Worm (Caenorhabditis elegans): ENCODE data around the gene sms-5.

Gene sms-5

ce11 chrII:511968-512367 is 16.7 kb downstream of the sms-5 start:
- TF ChIP-seq ZK546.5 (tag; optimal IDR thresholded peaks at IDR 0.05) (no peak), lin-15B (tag; optimal IDR thresholded peaks at IDR 0.05) (no peak), vab-7 (GFP tag; IDR thresholded peaks at IDR 0.05) (no peak), mxl-3 (GFP tag; optimal IDR thresholded peaks at IDR 0.05) (no peak), aha-1 (tag) (no peak)

ce11 chrII:512630-513029 is 17.4 kb downstream of the sms-5 start:
- TF ChIP-seq ceh-20 (GFP tag; IDR thresholded peaks at IDR 0.05) (peak; percentile 25; the same call in 1 of the 2 replicates), unc-62 (GFP tag; optimal IDR thresholded peaks at IDR 0.05 in 1 of 2) (peak in 1 of 2 experiments; percentile 40), unc-62 (tag; optimal IDR thresholded peaks at IDR 0.05) (no peak), zag-1 (tag; optimal IDR thresholded peaks at IDR 0.05) (no peak), zip-2 (tag; optimal IDR thresholded peaks at IDR 0.05) (no peak), snpc-4 (tag; optimal IDR thresholded peaks at IDR 0.05) (no peak), F26F4.8 (GFP tag; conservative IDR thresholded peaks at IDR 0.05) (no peak), attf-4 (tag; optimal IDR thresholded peaks at IDR 0.05) (no peak), daf-12 (tag; optimal IDR thresholded peaks at IDR 0.05) (no peak), arid-1 (GFP tag; conservative IDR thresholded peaks at IDR 0.05) (no peak), ztf-11 (tag; optimal IDR thresholded peaks at IDR 0.05) (no peak), lin-39 (tag; optimal IDR thresholded peaks at IDR 0.05) (no peak)

- TF ChIP-seq cey-2 (tag; optimal IDR thresholded peaks at IDR 0.05; ENCODE audit: borderline replicate concordance, insufficient read depth) (no peak), ceh-20 (GFP tag; IDR thresholded peaks at IDR 0.05) (no peak), ces-1 (GFP tag; optimal IDR thresholded peaks at IDR 0.05) (no peak), T20F7.1 (GFP tag; optimal IDR thresholded peaks at IDR 0.05) (no peak), lin-38 (GFP tag; IDR thresholded peaks at IDR 0.05) (no peak), unc-62 (GFP tag; optimal IDR thresholded peaks at IDR 0.05 in 1 of 2) (peak in 1 of 2 experiments; percentile 5), unc-62 (tag; optimal IDR thresholded peaks at IDR 0.05) (no peak)
Observed at ce11 chrII:515765-516164, 20.5 kb downstream of the sms-5 start, which contains the start of gene mab-9. Gene mab-9, plus strand, starts transcription at chrII:516024.

- no peak for TF ChIP-seq hif-1 (tag; optimal IDR thresholded peaks at IDR 0.05)
- TF ChIP-seq dve-1 (tag; optimal IDR thresholded peaks at IDR 0.05; ENCODE audit: insufficient read depth) = peak; percentile 13
- TF ChIP-seq F37D6.2 (tag; optimal IDR thresholded peaks at IDR 0.05) = no peak
- peak; percentile 76 for TF ChIP-seq pqm-1 (tag; optimal IDR thresholded peaks at IDR 0.05)
Observed at ce11 chrII:521720-522119, 26.5 kb downstream of the sms-5 start.

DNA sequence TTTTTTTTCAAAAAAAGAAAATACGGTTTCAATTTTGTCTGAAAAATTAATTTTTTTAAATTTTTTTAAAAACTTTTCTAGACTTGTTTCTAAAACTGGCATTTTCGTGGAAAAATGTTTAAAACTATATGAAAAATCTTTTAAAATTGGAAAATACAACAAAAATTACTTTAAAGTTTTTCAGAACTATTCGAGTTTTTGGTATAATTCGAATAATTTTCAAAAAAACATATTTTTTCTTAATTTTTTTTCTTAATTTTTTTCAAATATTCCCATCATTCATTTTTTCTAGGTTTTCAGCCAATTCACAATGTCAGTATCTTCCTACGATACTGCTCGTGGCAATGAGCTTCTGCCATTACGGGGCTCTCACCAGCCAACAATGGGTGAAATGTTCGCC is 27.1 kb downstream of the sms-5 start, which contains the start of gene slc-36.2:
Gene slc-36.2, plus strand, starts transcription at position 301 of the 400 bp plus-strand sequence.
- TF ChIP-seq nhr-6 (tag; optimal IDR thresholded peaks at IDR 0.05) (no peak), ces-1 (GFP tag; optimal IDR thresholded peaks at IDR 0.05) (no peak), nhr-25 (tag; optimal IDR thresholded peaks at IDR 0.05; ENCODE audit: borderline replicate concordance, insufficient read depth) (no peak), unc-39 (tag; optimal IDR thresholded peaks at IDR 0.05) (no peak), ama-1 (optimal IDR thresholded peaks at IDR 0.05) (no peak), nhr-28 (tag; optimal IDR thresholded peaks at IDR 0.05) (no peak), spr-3 (GFP tag; optimal IDR thresholded peaks at IDR 0.05) (no peak), zfp-2 (tag; optimal IDR thresholded peaks at IDR 0.05) (no peak), ceh-82 (tag; optimal IDR thresholded peaks at IDR 0.05) (no peak), pha-4 (GFP tag; IDR thresholded peaks at IDR 0.05) (no peak), pha-4 (tag; optimal IDR thresholded peaks at IDR 0.05) (no peak), ceh-44 (GFP tag; IDR thresholded peaks at IDR 0.05) (no peak), spr-1 (tag; optimal IDR thresholded peaks at IDR 0.05) (no peak), Y48G9A.11 (GFP tag; IDR thresholded peaks at IDR 0.05) (no peak), nhr-102 (tag; optimal IDR thresholded peaks at IDR 0.05) (no peak), nhr-41 (GFP tag; IDR thresholded peaks at IDR 0.05) (no peak), ceh-62 (tag; optimal IDR thresholded peaks at IDR 0.05) (no peak)
